Fruit fly (Drosophila melanogaster) whole organism, embryonic: ENCODE results near the gene Ak3.
A peak's percentile ranks its signal among the peaks of the same experiment; 100 is the strongest.

ENCODE experiments used
- CG10274 ChIP-seq: fragments of 200-800 bp; sonication (Bioruptor generic); optimal IDR thresholded peaks from 3 replicates; lab custom pipeline; 2017; ENCODE audit warnings: missing biosample characterization, mild to moderate bottlenecking, missing genetic modification characterization
- CG10431 ChIP-seq: fragments of 200-800 bp; sonication (Bioruptor generic); optimal IDR thresholded peaks from 3 replicates; lab custom pipeline; 2018; ENCODE audit warnings: missing biosample characterization, mild to moderate bottlenecking, missing genetic modification characterization
- CG10654 ChIP-seq: fragments of 200-800 bp; sonication (Bioruptor generic); optimal IDR thresholded peaks from 2 replicates; lab custom pipeline; 2016; ENCODE audit warnings: missing biosample characterization, missing genetic modification characterization
- CG11247 ChIP-seq: fragments of 200-800 bp; sonication (Bioruptor generic); IDR thresholded peaks from 2 replicates; pipeline ENCODE4 v1.3.6; 2022; ENCODE audit warnings: missing biosample characterization, missing genetic modification characterization
- CG12236 ChIP-seq: fragments of 200-800 bp; sonication (Bioruptor generic); optimal IDR thresholded peaks from 2 replicates; lab custom pipeline; 2016; ENCODE audit warnings: missing biosample characterization, missing genetic modification characterization
- CG12299 ChIP-seq: fragments of 200-800 bp; sonication (Bioruptor generic); optimal IDR thresholded peaks from 2 replicates; lab custom pipeline; 2018; ENCODE audit warnings: missing biosample characterization, mild to moderate bottlenecking, missing genetic modification characterization
- CG12769 ChIP-seq: fragments of 200-800 bp; sonication (Bioruptor generic); optimal IDR thresholded peaks from 2 replicates; lab custom pipeline; 2019; ENCODE audit warnings: missing biosample characterization, mild to moderate bottlenecking, missing genetic modification characterization, moderate library complexity
- CG16815 ChIP-seq: fragments of 200-800 bp; sonication (Bioruptor generic); optimal IDR thresholded peaks from 3 replicates; lab custom pipeline; 2017; ENCODE audit warnings: missing biosample characterization, mild to moderate bottlenecking, missing genetic modification characterization
- CG16863 ChIP-seq: fragments of 200-800 bp; sonication (Bioruptor generic); optimal IDR thresholded peaks from 3 replicates; lab custom pipeline; 2016; ENCODE audit warnings: missing biosample characterization, missing genetic modification characterization
- CG17186 ChIP-seq: fragments of 200-800 bp; sonication (Bioruptor generic); optimal IDR thresholded peaks from 3 replicates; lab custom pipeline; 2017; ENCODE audit warnings: missing biosample characterization, missing genetic modification reagents, missing genetic modification characterization
- CG2199 ChIP-seq: fragments of 200-800 bp; sonication (Bioruptor generic); IDR thresholded peaks from 3 replicates; pipeline ENCODE4 v1.3.6; 2022; ENCODE audit warnings: missing biosample characterization, missing genetic modification characterization
- CG34376 ChIP-seq: fragments of 200-800 bp; sonication (Bioruptor generic); optimal IDR thresholded peaks from 2 replicates; lab custom pipeline; 2018; ENCODE audit warnings: missing biosample characterization, mild to moderate bottlenecking, missing genetic modification characterization
- CG3838 ChIP-seq: fragments of 200-800 bp; sonication (Bioruptor generic); optimal IDR thresholded peaks from 3 replicates; lab custom pipeline; 2016; ENCODE audit warnings: missing biosample characterization, missing genetic modification characterization
- CG42726 ChIP-seq: fragments of 200-800 bp; sonication (Bioruptor generic); IDR thresholded peaks from 2 replicates; pipeline ENCODE4 v1.3.6; 2022; ENCODE audit warnings: missing biosample characterization, missing genetic modification characterization; ENCODE audit not compliant: partially characterized antibody
- CG4730 ChIP-seq: fragments of 200-800 bp; sonication (Bioruptor generic); IDR thresholded peaks from 2 replicates; pipeline ENCODE4 v1.3.6; 2022; ENCODE audit warnings: missing biosample characterization, missing genetic modification characterization
- CG7372 ChIP-seq: fragments of 200-800 bp; sonication (Bioruptor generic); IDR thresholded peaks from 2 replicates; pipeline ENCODE4 v1.3.6; 2022; ENCODE audit warnings: missing biosample characterization, missing genetic modification characterization
- CG7963 ChIP-seq: fragments of 200-800 bp; sonication (Bioruptor generic); IDR thresholded peaks from 3 replicates; pipeline ENCODE4 v1.3.6; 2022; ENCODE audit warnings: missing biosample characterization, missing genetic modification characterization; ENCODE audit not compliant: partially characterized antibody
- CG8281 ChIP-seq: fragments of 200-800 bp; sonication (Bioruptor generic); optimal IDR thresholded peaks from 2 replicates; lab custom pipeline; 2018; ENCODE audit warnings: missing biosample characterization, mild to moderate bottlenecking, missing genetic modification characterization, moderate library complexity
- CG9797 ChIP-seq: fragments of 200-800 bp; sonication (Bioruptor generic); optimal IDR thresholded peaks from 3 replicates; lab custom pipeline; 2018; ENCODE audit warnings: missing biosample characterization, mild to moderate bottlenecking, missing genetic modification characterization
- CrebB ChIP-seq: fragments of 200-800 bp; sonication (Bioruptor generic); optimal IDR thresholded peaks from 3 replicates; lab custom pipeline; 2018; ENCODE audit warnings: missing biosample characterization, mild to moderate bottlenecking, missing genetic modification characterization
- D19A ChIP-seq: fragments of 200-800 bp; optimal IDR thresholded peaks from 3 replicates; lab custom pipeline; 2019; ENCODE audit warnings: missing biosample characterization, mild to moderate bottlenecking, missing genetic modification characterization, moderate library complexity
- Dek ChIP-seq: fragments of 200-800 bp; sonication (Bioruptor generic); optimal IDR thresholded peaks from 3 replicates; lab custom pipeline; 2019; ENCODE audit warnings: missing biosample characterization, mild to moderate bottlenecking, missing genetic modification characterization, moderate library complexity
- Dfd ChIP-seq, 2 experiments: fragments of >200 bp; optimal IDR thresholded peaks; 2 replicates each; lab custom pipeline; 2017; ENCODE audit warnings: missing biosample characterization in 2 of 2, missing genetic modification characterization in 2 of 2
- Dip3 ChIP-seq: fragments of 200-800 bp; sonication (Bioruptor generic); optimal IDR thresholded peaks from 3 replicates; lab custom pipeline; 2016; ENCODE audit warnings: missing biosample characterization, missing genetic modification characterization
- ERR ChIP-seq: fragments of 200-800 bp; sonication (Bioruptor generic); optimal IDR thresholded peaks from 2 replicates; lab custom pipeline; 2016; ENCODE audit warnings: missing biosample characterization, missing genetic modification characterization
- Ets97D ChIP-seq: fragments of 200-800 bp; sonication (Bioruptor generic); optimal IDR thresholded peaks from 3 replicates; lab custom pipeline; 2016; ENCODE audit warnings: missing biosample characterization, missing genetic modification characterization
- Fer1 ChIP-seq: fragments of 200-800 bp; sonication (Bioruptor generic); optimal IDR thresholded peaks from 2 replicates; lab custom pipeline; 2017; ENCODE audit warnings: missing biosample characterization, mild to moderate bottlenecking, missing genetic modification characterization
- Gsc ChIP-seq: fragments of 200-800 bp; sonication (Bioruptor generic); IDR thresholded peaks from 2 replicates; pipeline ENCODE4 v1.3.6; 2022; ENCODE audit warnings: missing biosample characterization, missing genetic modification characterization
- HmgZ ChIP-seq: fragments of 200-800 bp; sonication (Bioruptor generic); optimal IDR thresholded peaks from 2 replicates; lab custom pipeline; 2018; ENCODE audit warnings: missing biosample characterization, mild to moderate bottlenecking, missing genetic modification characterization
- Max ChIP-seq: fragments of 200-800 bp; sonication (Bioruptor generic); optimal IDR thresholded peaks from 2 replicates; lab custom pipeline; 2016; ENCODE audit warnings: missing biosample characterization, mild to moderate bottlenecking, missing genetic modification characterization
- Med ChIP-seq: fragments of 200-800 bp; sonication (Bioruptor generic); peaks from one replicate; lab custom pipeline; 2016; ENCODE audit warnings: missing biosample characterization, missing genetic modification characterization, mild to moderate bottlenecking, inconsistent platforms, moderate library complexity
- Sox100B ChIP-seq: fragments of 200-800 bp; sonication (Bioruptor generic); optimal IDR thresholded peaks from 3 replicates; lab custom pipeline; 2018; ENCODE audit warnings: missing biosample characterization, mild to moderate bottlenecking, missing genetic modification characterization
- aop ChIP-seq: fragments of 200-800 bp; sonication (Bioruptor generic); IDR thresholded peaks from 2 replicates; pipeline ENCODE4 v1.3.6; 2022; ENCODE audit warnings: missing biosample characterization, missing genetic modification characterization
- bbx ChIP-seq: fragments of 200-800 bp; sonication (Bioruptor generic); IDR thresholded peaks from 2 replicates; pipeline ENCODE4 v1.3.6; 2022; ENCODE audit warnings: missing biosample characterization, missing genetic modification characterization; ENCODE audit not compliant: partially characterized antibody
- btn ChIP-seq: fragments of 200-800 bp; sonication (Bioruptor generic); optimal IDR thresholded peaks from 2 replicates; lab custom pipeline; 2016; ENCODE audit warnings: missing biosample characterization, missing genetic modification characterization
- eve ChIP-seq, 2 experiments: fragments of >200 bp; optimal IDR thresholded peaks; 2 replicates each; lab custom pipeline; 2017; ENCODE audit warnings: missing biosample characterization in 2 of 2, missing genetic modification characterization in 2 of 2
- fd102C ChIP-seq: fragments of 200-800 bp; sonication (Bioruptor generic); optimal IDR thresholded peaks from 2 replicates; lab custom pipeline; 2018; ENCODE audit warnings: missing biosample characterization, mild to moderate bottlenecking, missing genetic modification characterization, moderate library complexity
- fd64A ChIP-seq: fragments of 200-800 bp; sonication (Bioruptor generic); optimal IDR thresholded peaks from 3 replicates; lab custom pipeline; 2018; ENCODE audit warnings: missing biosample characterization, mild to moderate bottlenecking, missing genetic modification characterization
- grn ChIP-seq: fragments of 200-800 bp; sonication (Bioruptor generic); optimal IDR thresholded peaks from 3 replicates; lab custom pipeline; 2017; ENCODE audit warnings: missing biosample characterization, missing genetic modification characterization
- ham ChIP-seq: fragments of 200-800 bp; sonication (Bioruptor generic); IDR thresholded peaks from 2 replicates; pipeline ENCODE4 v1.3.6; 2022; ENCODE audit warnings: missing biosample characterization, missing genetic modification characterization
- lab ChIP-seq: fragments of 200-800 bp; sonication (Bioruptor generic); optimal IDR thresholded peaks from 3 replicates; lab custom pipeline; 2017; ENCODE audit warnings: missing biosample characterization, missing genetic modification characterization, mild to moderate bottlenecking, moderate library complexity, missing genetic modification reagents
- nerfin-1 ChIP-seq: fragments of 200-800 bp; sonication (Bioruptor generic); optimal IDR thresholded peaks from 3 replicates; lab custom pipeline; 2019; ENCODE audit warnings: missing biosample characterization, mild to moderate bottlenecking, missing genetic modification characterization, moderate library complexity
- org-1 ChIP-seq: fragments of 200-800 bp; sonication (Bioruptor generic); optimal IDR thresholded peaks from 2 replicates; lab custom pipeline; 2017; ENCODE audit warnings: missing biosample characterization, missing genetic modification characterization
- repo ChIP-seq: fragments of 200-800 bp; sonication (Bioruptor generic); optimal IDR thresholded peaks from 2 replicates; lab custom pipeline; 2016; ENCODE audit warnings: missing biosample characterization, missing genetic modification characterization
- slp2 ChIP-seq: fragments of 200-800 bp; sonication (Bioruptor generic); optimal IDR thresholded peaks from 2 replicates; lab custom pipeline; 2016; ENCODE audit warnings: missing biosample characterization, missing genetic modification characterization
- sr ChIP-seq: fragments of 200-800 bp; sonication (Bioruptor generic); IDR thresholded peaks from 3 replicates; pipeline ENCODE4 v1.3.6; 2022; ENCODE audit warnings: missing biosample characterization, missing genetic modification characterization
- tna ChIP-seq: fragments of 200-800 bp; sonication (Bioruptor generic); IDR thresholded peaks from 2 replicates; pipeline ENCODE4 v1.3.6; 2022; ENCODE audit warnings: missing biosample characterization, missing genetic modification characterization; ENCODE audit not compliant: partially characterized antibody
- twi ChIP-seq: fragments of 200-800 bp; optimal IDR thresholded peaks from 2 replicates; lab custom pipeline; 2019; ENCODE audit warnings: missing biosample characterization, mild to moderate bottlenecking, missing genetic modification characterization, moderate library complexity
- vfl ChIP-seq: fragments of 200-800 bp; sonication (Bioruptor generic); optimal IDR thresholded peaks from 2 replicates; lab custom pipeline; 2016; ENCODE audit warnings: missing biosample characterization, missing genetic modification characterization
- vnd ChIP-seq: fragments of 200-800 bp; sonication (Bioruptor generic); IDR thresholded peaks from 3 replicates; pipeline ENCODE4 v1.3.6; 2022; ENCODE audit warnings: missing biosample characterization, missing genetic modification characterization; ENCODE audit not compliant: partially characterized antibody
- yki ChIP-seq: fragments of >200 bp; optimal IDR thresholded peaks from 3 replicates; lab custom pipeline; 2018

The Ak3 gene

dm6 chr3R:10862773-10863445 lies 26.5 kb downstream of the Ak3 start, which contains the start of gene CG6574 (continued):
- TF ChIP-seq CG8281 (tag; lab: Kevin White, UChicago) (no peak), CG4730 (GFP tag; lab: Robert Waterston, UW) (no peak), bbx (GFP tag; lab: Robert Waterston, UW) (no peak), btn (no peak), tna (GFP tag; lab: Robert Waterston, UW) (no peak), CG16863 (no peak), CG10654 (GFP tag; lab: Kevin White, UChicago) (no peak), CG10274 (GFP tag; lab: Kevin White, UChicago) (peak; percentile 97), CG34376 (GFP tag; lab: Kevin White, UChicago) (peak; percentile 46), lab (GFP tag; lab: Kevin White, UChicago) (no peak), vfl (GFP tag; lab: Kevin White, UChicago) (no peak), Max (GFP tag; lab: Kevin White, UChicago) (no peak), CG17186 (GFP tag; lab: Kevin White, UChicago) (no peak), eve (GFP tag; optimal IDR thresholded peaks at IDR 0.05; lab: Kevin White, UChicago) (no peak), Dek (no peak), Fer1 (GFP tag; lab: Kevin White, UChicago) (peak; percentile 26), CG16815 (no peak), nerfin-1 (tag; lab: Kevin White, UChicago) (no peak), yki (no peak), CG10431 (GFP tag; lab: Kevin White, UChicago) (no peak), HmgZ (tag; lab: Kevin White, UChicago) (peak; percentile 2), CG9797 (GFP tag; lab: Kevin White, UChicago) (no peak), CG3838 (GFP tag; lab: Kevin White, UChicago) (peak; percentile 17), CrebB (no peak), CG2199 (GFP tag; lab: Robert Waterston, UW) (no peak), CG12236 (GFP tag; lab: Kevin White, UChicago) (no peak), Ets97D (GFP tag; lab: Kevin White, UChicago) (no peak), CG12769 (tag; lab: Kevin White, UChicago) (peak; percentile 40), Dfd (GFP tag; optimal IDR thresholded peaks at IDR 0.05; lab: Kevin White, UChicago) (no peak), CG12299 (tag; lab: Kevin White, UChicago) (no peak), Gsc (GFP tag; lab: Robert Waterston, UW) (no peak), twi (no peak), repo (GFP tag; lab: Kevin White, UChicago) (no peak), Sox100B (GFP tag; lab: Kevin White, UChicago) (no peak), CG7372 (no peak), CG42726 (GFP tag; lab: Robert Waterston, UW) (no peak), sr (GFP tag; lab: Robert Waterston, UW) (no peak), grn (GFP tag; lab: Kevin White, UChicago) (no peak), org-1 (GFP tag; lab: Kevin White, UChicago) (peak; percentile 18), CG7963 (no peak), Med (GFP tag; lab: Kevin White, UChicago) (peak; percentile 78), ERR (GFP tag; lab: Kevin White, UChicago) (no peak), ham (no peak), CG11247 (GFP tag; lab: Robert Waterston, UW) (no peak), Dip3 (GFP tag; lab: Kevin White, UChicago) (no peak), vnd (GFP tag; lab: Robert Waterston, UW) (no peak), fd64A (GFP tag; lab: Kevin White, UChicago) (no peak), slp2 (GFP tag; lab: Kevin White, UChicago) (no peak), aop (GFP tag; lab: Robert Waterston, UW) (no peak), D19A (tag; lab: Kevin White, UChicago) (no peak), fd102C (GFP tag; lab: Kevin White, UChicago) (no peak)
